Fruit fly (Drosophila melanogaster): Measurements from ENCODE around the gene NimB2.

DNA sequence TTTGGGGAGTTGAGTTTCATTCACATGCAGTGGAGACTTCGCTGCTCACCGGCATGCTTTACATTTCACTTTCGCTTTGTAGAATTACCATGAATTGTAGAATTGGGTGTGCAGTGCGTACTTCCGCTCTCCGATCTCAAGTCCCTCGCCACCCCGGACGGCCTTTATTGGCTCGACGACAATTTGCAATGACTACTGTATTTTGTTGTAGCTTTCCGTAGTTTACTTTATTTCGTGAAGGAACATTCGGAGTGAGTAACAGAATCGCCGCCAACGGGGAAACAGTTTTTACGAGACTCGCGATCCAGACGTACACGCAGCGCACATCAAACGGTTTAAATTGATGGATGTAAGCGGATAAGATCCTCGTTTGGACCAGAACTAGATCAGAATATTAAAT lies 9.6 kb downstream of the NimB2 start, which contains the start of gene NimA:
- TF ChIP-seq lmd (GFP tag; IDR thresholded peaks at IDR 0.05) (no peak), CG6813 (GFP tag; optimal IDR thresholded peaks at IDR 0.05) (no peak), Sox102F (GFP tag; optimal IDR thresholded peaks at IDR 0.05) (no peak)
